Worm (Caenorhabditis elegans) whole organism, midembryonic: ENCODE data around the gene clec-241.

Experiments
- T22C8.4 ChIP-seq: fragments of 200-800 bp; sonication (Bioruptor generic); IDR thresholded peaks from 2 replicates; pipeline ENCODE4 v1.3.6; 2022; ENCODE audit warnings: missing genetic modification characterization, missing compliant biosample characterization
- cog-1 ChIP-seq: sonication (generic microtip); optimal IDR thresholded peaks from 2 replicates; lab custom pipeline; 2016; ENCODE audit warnings: missing genetic modification characterization, missing compliant biosample characterization
- flt-1 ChIP-seq: fragments of 200-800 bp; sonication (Bioruptor generic); IDR thresholded peaks from 2 replicates; pipeline ENCODE4 v1.3.6; 2022; ENCODE audit warnings: missing genetic modification characterization, missing compliant biosample characterization
- klf-2 ChIP-seq: fragments of 200-800 bp; sonication (Bioruptor generic); conservative IDR thresholded peaks from 2 replicates; pipeline ENCODE4 v1.3.6; 2022; ENCODE audit warnings: missing genetic modification reagents, missing genetic modification characterization, missing compliant biosample characterization
- med-1 ChIP-seq: sonication (generic microtip); optimal IDR thresholded peaks from 2 replicates; lab custom pipeline; 2017; ENCODE audit warnings: missing genetic modification characterization, mild to moderate bottlenecking, missing compliant biosample characterization, antibody characterized with exemption, missing genetic modification reagents; ENCODE audit not compliant: insufficient read depth
- ref-1 ChIP-seq: fragments of 200-800 bp; sonication (Bioruptor generic); conservative IDR thresholded peaks from 2 replicates; pipeline ENCODE4 v1.3.6; 2022; ENCODE audit warnings: missing genetic modification reagents, missing genetic modification characterization, missing compliant biosample characterization
- tab-1 ChIP-seq: fragments of 200-800 bp; sonication (Bioruptor generic); IDR thresholded peaks from 2 replicates; pipeline ENCODE4 v1.3.6; 2022; ENCODE audit warnings: missing genetic modification characterization, missing compliant biosample characterization
- ztf-23 ChIP-seq: fragments of 200-800 bp; sonication (Bioruptor generic); IDR thresholded peaks from 2 replicates; pipeline ENCODE4 v1.3.6; 2022; ENCODE audit warnings: missing genetic modification reagents, missing genetic modification characterization, missing compliant biosample characterization
- ztf-29 ChIP-seq: fragments of 200-800 bp; sonication (Bioruptor generic); IDR thresholded peaks from 2 replicates; pipeline ENCODE4 v1.3.6; 2022; ENCODE audit warnings: missing genetic modification reagents, missing genetic modification characterization, missing compliant biosample characterization

clec-241 gene

ce11 chrV:17013232-17013631 is at the start of gene clec-241:
clec-241 (minus strand) TSS chrV:17013332.
- TF ChIP-seq ztf-23 (GFP tag; lab: Robert Waterston, UW) (no peak), ztf-29 (GFP tag; lab: Robert Waterston, UW) (no peak), cog-1 (no peak), T22C8.4 (GFP tag; lab: Robert Waterston, UW) (no peak), med-1 (GFP tag; lab: Kevin White, UChicago) (no peak), klf-2 (GFP tag; lab: Robert Waterston, UW) (no peak), flt-1 (GFP tag; lab: Robert Waterston, UW) (no peak), tab-1 (GFP tag; lab: Robert Waterston, UW) (no peak), ref-1 (GFP tag; lab: Robert Waterston, UW) (no peak)

DNA sequence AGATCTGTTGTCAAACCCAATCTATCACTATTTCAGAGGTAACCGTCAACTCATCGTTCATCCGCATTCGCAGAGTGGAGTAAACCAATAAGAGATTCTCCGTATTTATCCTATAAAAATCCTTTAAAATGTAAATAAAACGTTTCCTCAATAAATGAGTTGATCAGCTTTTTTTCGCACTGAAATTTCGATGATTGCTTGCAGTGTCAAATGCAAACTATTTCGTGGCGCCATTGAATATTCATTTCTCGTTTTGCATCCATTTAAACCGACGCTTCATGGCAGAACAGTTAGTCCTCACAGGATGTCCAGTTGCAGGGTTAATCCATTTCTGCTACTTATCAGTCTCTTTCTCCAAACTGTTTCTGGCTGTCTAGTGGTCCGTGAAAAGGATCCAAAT is 48.5 kb upstream of the clec-241 start, which contains the start of gene F28B1.9:
F28B1.9 (plus strand) TSS at position 301 of the 400 bp plus-strand sequence.
- TF ChIP-seq ztf-29 (GFP tag; lab: Robert Waterston, UW) (no peak), tab-1 (GFP tag; lab: Robert Waterston, UW) (no peak), klf-2 (GFP tag; lab: Robert Waterston, UW) (no peak), ztf-23 (GFP tag; lab: Robert Waterston, UW) (no peak), T22C8.4 (GFP tag; lab: Robert Waterston, UW) (no peak), flt-1 (GFP tag; lab: Robert Waterston, UW) (no peak), ref-1 (GFP tag; lab: Robert Waterston, UW) (no peak), cog-1 (no peak), med-1 (GFP tag; lab: Kevin White, UChicago) (no peak)

DNA sequence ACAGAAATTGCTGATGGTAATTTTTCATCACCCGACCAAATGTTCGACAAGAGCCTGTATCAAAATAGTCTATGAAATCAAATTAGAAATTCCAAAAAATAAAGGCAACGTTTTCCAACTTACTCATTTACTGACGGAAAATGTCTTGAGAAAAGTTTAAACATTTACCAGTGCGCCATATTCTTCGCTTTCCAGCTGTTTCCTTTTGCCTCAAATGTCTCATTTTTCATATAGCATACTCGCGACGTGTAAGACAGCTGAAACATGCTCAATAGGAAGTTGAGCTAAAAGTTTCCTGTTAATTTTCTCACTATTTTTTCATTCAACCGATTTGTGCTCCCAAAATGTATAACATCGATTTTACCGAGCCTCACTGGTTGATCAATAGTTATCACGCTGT is 46.9 kb upstream of the clec-241 start, which contains the start of gene sri-66:
sri-66 (plus strand) TSS at position 301 of the 400 bp plus-strand sequence.
- TF ChIP-seq ztf-23 (GFP tag; lab: Robert Waterston, UW), result no peak
- TF ChIP-seq ref-1 (GFP tag; lab: Robert Waterston, UW), result no peak
- TF ChIP-seq tab-1 (GFP tag; lab: Robert Waterston, UW), result no peak
- TF ChIP-seq med-1 (GFP tag; lab: Kevin White, UChicago), result no peak
- TF ChIP-seq ztf-29 (GFP tag; lab: Robert Waterston, UW), result no peak
- no peak for TF ChIP-seq flt-1 (GFP tag; lab: Robert Waterston, UW)
- TF ChIP-seq klf-2 (GFP tag; lab: Robert Waterston, UW), result no peak
- no peak for TF ChIP-seq cog-1
- no peak for TF ChIP-seq T22C8.4 (GFP tag; lab: Robert Waterston, UW)

DNA sequence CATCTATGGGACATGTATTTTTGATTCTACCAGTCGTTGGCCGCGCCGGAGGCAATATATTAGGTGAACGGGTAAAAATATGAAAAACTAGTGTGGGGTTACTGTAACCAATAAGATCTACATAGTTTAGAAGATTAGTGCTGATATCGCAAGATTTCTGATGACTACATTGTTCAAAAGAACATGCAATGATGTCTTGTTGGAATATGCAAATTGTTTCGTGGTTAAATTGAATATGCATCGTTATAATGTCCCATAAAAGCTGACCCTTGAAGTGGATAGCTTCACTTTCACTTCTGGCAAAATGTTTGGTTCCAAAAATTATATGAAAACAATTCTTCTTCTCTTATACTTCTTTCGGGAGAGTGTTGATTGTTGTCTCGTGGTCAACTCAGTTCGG is 31.4 kb upstream of the clec-241 start, which contains the start of gene F28B1.2:
F28B1.2 (plus strand) TSS at position 301 of the 400 bp plus-strand sequence.
- TF ChIP-seq tab-1 (GFP tag; lab: Robert Waterston, UW) (no peak), cog-1 (no peak), med-1 (GFP tag; lab: Kevin White, UChicago) (no peak), flt-1 (GFP tag; lab: Robert Waterston, UW) (no peak), klf-2 (GFP tag; lab: Robert Waterston, UW) (no peak), ref-1 (GFP tag; lab: Robert Waterston, UW) (no peak), ztf-23 (GFP tag; lab: Robert Waterston, UW) (no peak), T22C8.4 (GFP tag; lab: Robert Waterston, UW) (no peak), ztf-29 (GFP tag; lab: Robert Waterston, UW) (no peak)

DNA sequence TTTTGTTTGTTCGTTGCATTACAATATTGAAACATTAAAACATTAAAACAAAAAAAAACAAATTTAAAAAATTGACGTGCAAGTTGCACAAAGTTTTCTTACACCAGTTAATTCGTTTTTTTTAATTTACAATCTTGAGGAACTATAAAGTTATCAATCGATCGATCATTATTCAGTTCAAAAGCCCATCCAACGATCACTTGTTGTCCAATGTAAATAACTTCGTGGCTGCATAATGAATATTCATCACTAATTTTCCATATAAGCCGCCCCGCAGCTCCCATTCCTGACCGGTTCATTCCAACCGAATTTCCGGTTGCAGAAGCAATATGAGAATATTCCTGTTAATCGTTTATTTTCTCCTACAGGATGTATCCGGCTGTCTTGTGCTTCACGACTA is 29.1 kb upstream of the clec-241 start, which contains the start of gene hpo-33:
hpo-33 (plus strand) TSS at position 301 of the 400 bp plus-strand sequence.
- TF ChIP-seq cog-1 (no peak), ref-1 (GFP tag; lab: Robert Waterston, UW) (no peak), flt-1 (GFP tag; lab: Robert Waterston, UW) (no peak), ztf-23 (GFP tag; lab: Robert Waterston, UW) (no peak), T22C8.4 (GFP tag; lab: Robert Waterston, UW) (no peak), tab-1 (GFP tag; lab: Robert Waterston, UW) (no peak), med-1 (GFP tag; lab: Kevin White, UChicago) (no peak), ztf-29 (GFP tag; lab: Robert Waterston, UW) (no peak), klf-2 (GFP tag; lab: Robert Waterston, UW) (no peak)

- no peak for TF ChIP-seq ztf-23 (GFP tag; lab: Robert Waterston, UW)
- TF ChIP-seq tab-1 (GFP tag; lab: Robert Waterston, UW), result no peak
- TF ChIP-seq med-1 (GFP tag; lab: Kevin White, UChicago), result no peak
- no peak for TF ChIP-seq cog-1
- TF ChIP-seq ref-1 (GFP tag; lab: Robert Waterston, UW), result no peak
Measured at ce11 chrV:17035850-17036249, 22.7 kb upstream of the clec-241 start, which contains the start of gene srz-94. srz-94 (minus strand) TSS chrV:17035950.

- no peak for TF ChIP-seq klf-2 (GFP tag; lab: Robert Waterston, UW)
- no peak for TF ChIP-seq ref-1 (GFP tag; lab: Robert Waterston, UW)
- TF ChIP-seq med-1 (GFP tag; lab: Kevin White, UChicago), result no peak
- TF ChIP-seq ztf-23 (GFP tag; lab: Robert Waterston, UW), result no peak
- no peak for TF ChIP-seq flt-1 (GFP tag; lab: Robert Waterston, UW)
- no peak for TF ChIP-seq ztf-29 (GFP tag; lab: Robert Waterston, UW)
- no peak for TF ChIP-seq cog-1
- no peak for TF ChIP-seq T22C8.4 (GFP tag; lab: Robert Waterston, UW)
- TF ChIP-seq tab-1 (GFP tag; lab: Robert Waterston, UW), result no peak
Measured at ce11 chrV:17030430-17030829, 17.3 kb upstream of the clec-241 start.

DNA sequence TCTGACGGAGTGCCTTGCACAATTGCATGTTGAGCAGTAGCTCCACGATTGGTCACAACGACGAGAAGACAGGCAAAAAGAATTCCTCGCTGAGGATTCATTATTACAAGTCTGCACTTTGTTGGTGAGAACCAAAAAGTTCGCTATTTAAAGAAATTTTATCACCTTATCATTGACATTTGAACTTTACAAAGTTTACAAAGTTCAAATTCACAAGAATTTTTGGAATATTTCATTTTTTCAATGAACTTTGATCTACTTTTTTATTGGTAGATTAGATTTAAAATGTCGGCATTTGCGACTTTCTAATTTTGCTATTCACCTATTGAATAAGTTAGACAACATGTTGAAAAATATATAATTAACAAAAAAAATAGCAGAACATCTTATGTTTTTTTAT is 13.2 kb upstream of the clec-241 start, which contains the start of gene F49H6.15:
F49H6.15 (minus strand) TSS at position 101 of the 400 bp plus-strand sequence.
- TF ChIP-seq cog-1 (no peak), ztf-23 (GFP tag; lab: Robert Waterston, UW) (no peak), klf-2 (GFP tag; lab: Robert Waterston, UW) (no peak), T22C8.4 (GFP tag; lab: Robert Waterston, UW) (no peak), ztf-29 (GFP tag; lab: Robert Waterston, UW) (no peak), ref-1 (GFP tag; lab: Robert Waterston, UW) (no peak), med-1 (GFP tag; lab: Kevin White, UChicago) (no peak), tab-1 (GFP tag; lab: Robert Waterston, UW) (no peak)
